Worm (Caenorhabditis elegans): Measurements from ENCODE around the gene clec-176.

DNA sequence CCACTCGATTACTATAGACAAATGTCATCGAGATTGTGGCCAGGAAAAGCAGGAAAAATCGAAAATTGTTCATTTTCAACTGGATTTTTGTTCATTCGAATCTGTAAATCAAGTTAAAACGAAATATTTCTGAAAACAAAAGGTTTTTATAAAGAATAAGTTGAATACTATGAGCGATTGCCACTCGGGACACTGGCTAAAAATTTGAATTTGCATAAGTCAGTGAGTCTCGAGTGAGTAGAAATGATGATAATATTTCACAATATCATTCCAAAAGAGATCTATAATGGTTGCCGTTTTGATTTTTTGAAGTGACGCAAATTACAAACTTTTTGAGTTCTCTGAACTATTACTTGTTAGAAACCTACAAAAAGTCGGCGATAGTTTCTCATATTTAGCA lies 36.7 kb downstream of the clec-176 start, which contains the start of gene T28H11.8:
- TF ChIP-seq nhr-12 (tag; optimal IDR thresholded peaks at IDR 0.05) (no peak), nfya-1 (tag; optimal IDR thresholded peaks at IDR 0.05; ENCODE audit: insufficient read depth) (no peak), nhr-28 (tag; optimal IDR thresholded peaks at IDR 0.05) (no peak), ama-1 (optimal IDR thresholded peaks at IDR 0.05) (no peak), ztf-11 (tag; optimal IDR thresholded peaks at IDR 0.05) (no peak), unc-62 (GFP tag; optimal IDR thresholded peaks at IDR 0.05) (no peak)
